Worm (Caenorhabditis elegans) whole organism, L4/young adult: ENCODE results near the gene Y51A2B.6.

Experiments
- dao-5 ChIP-seq: sonication (generic microtip); optimal IDR thresholded peaks from 2 replicates; lab custom pipeline; 2016; ENCODE audit warnings: missing genotype, missing genetic modification characterization, moderate library complexity, missing compliant biosample characterization
- him-1 ChIP-seq: sonication (generic microtip); optimal IDR thresholded peaks from 2 replicates; lab custom pipeline; 2016; ENCODE audit warnings: missing genotype, missing genetic modification reagents, missing genetic modification characterization, missing compliant biosample characterization

- TF ChIP-seq him-1 (tag; lab: Kevin White, UChicago) (no peak), dao-5 (no peak)
Observed at ce11 chrV:18412887-18413286, 18.8 kb upstream of the Y51A2B.6 start, which contains the start of gene ZK262.2.
